Worm (Caenorhabditis elegans): Measurements from ENCODE around the gene Y43F8B.1.

DNA sequence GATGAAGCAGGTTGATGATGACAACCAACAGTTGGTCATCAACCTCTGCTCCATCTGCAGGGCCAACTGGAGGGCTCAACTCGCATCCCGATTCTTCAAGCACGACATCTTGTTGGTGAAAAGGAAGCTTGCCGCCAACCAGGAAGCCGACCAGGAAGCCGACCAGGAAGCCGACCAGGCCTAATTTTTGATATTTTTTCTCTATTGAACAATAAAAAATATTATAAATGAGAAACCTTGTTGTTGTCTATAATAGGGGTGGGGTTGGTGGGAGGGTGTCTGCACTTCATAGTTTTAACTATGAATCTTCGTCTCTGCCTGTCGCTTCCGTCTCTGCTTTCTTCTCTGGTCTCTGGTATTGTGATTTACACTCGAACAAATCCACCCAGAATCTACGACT lies 60.3 kb downstream of the Y43F8B.1 start, which contains the start of gene Y43F8B.18:
- TF ChIP-seq klf-2 (GFP tag; conservative IDR thresholded peaks at IDR 0.05) (no peak), ref-1 (GFP tag; conservative IDR thresholded peaks at IDR 0.05) (no peak), tab-1 (GFP tag; IDR thresholded peaks at IDR 0.05) (no peak), flt-1 (GFP tag; IDR thresholded peaks at IDR 0.05) (no peak)

All from whole organism, midembryonic.